Worm (Caenorhabditis elegans) whole organism, mixed stage, embryonic: Measurements from ENCODE around the gene lbp-1.

Experiments used
- M03D4.4 ChIP-seq: sonication (generic microtip); optimal IDR thresholded peaks from 2 replicates; lab custom pipeline; 2017; ENCODE audit warnings: mild to moderate bottlenecking, missing genetic modification characterization, missing compliant biosample characterization
- bed-3 ChIP-seq: fragments of 200-800 bp; sonication (Bioruptor generic); optimal IDR thresholded peaks from 3 replicates; lab custom pipeline; 2018; ENCODE audit warnings: mild to moderate bottlenecking, missing genetic modification characterization, moderate library complexity, missing compliant biosample characterization
- blmp-1 ChIP-seq: fragments of 150-350 bp; optimal IDR thresholded peaks from 2 replicates; lab custom pipeline; 2014; ENCODE audit warnings: missing biosample characterization, missing genetic modification characterization
- ceh-39 ChIP-seq: fragments of 150-350 bp; optimal IDR thresholded peaks from 2 replicates; lab custom pipeline; 2014; ENCODE audit warnings: missing biosample characterization, missing genetic modification characterization
- ceh-43 ChIP-seq: fragments of 200-800 bp; sonication (Bioruptor generic); optimal IDR thresholded peaks from 2 replicates; lab custom pipeline; 2018; ENCODE audit warnings: mild to moderate bottlenecking, missing genetic modification characterization, moderate library complexity, missing compliant biosample characterization
- ces-1 ChIP-seq: fragments of 150-350 bp; optimal IDR thresholded peaks from 2 replicates; lab custom pipeline; 2014; ENCODE audit warnings: missing biosample characterization, missing genetic modification reagents, missing genetic modification characterization
- cnd-1 ChIP-seq: fragments of 200-800 bp; sonication (Bioruptor generic); optimal IDR thresholded peaks from 2 replicates; lab custom pipeline; 2018; ENCODE audit warnings: mild to moderate bottlenecking, missing genetic modification characterization, missing compliant biosample characterization
- drap-1 ChIP-seq: fragments of 200-800 bp; sonication (Bioruptor generic); optimal IDR thresholded peaks from 3 replicates; lab custom pipeline; 2018; ENCODE audit warnings: mild to moderate bottlenecking, missing genetic modification characterization, missing compliant biosample characterization
- elt-1 ChIP-seq: sonication (generic microtip); optimal IDR thresholded peaks from 2 replicates; lab custom pipeline; 2017; ENCODE audit warnings: missing genetic modification characterization, mild to moderate bottlenecking, missing compliant biosample characterization, antibody characterized with exemption, moderate library complexity, borderline replicate concordance; ENCODE audit not compliant: insufficient read depth
- elt-3 ChIP-seq: fragments of 150-350 bp; optimal IDR thresholded peaks from 2 replicates; lab custom pipeline; 2014; ENCODE audit warnings: missing biosample characterization, missing genetic modification characterization
- flh-1 ChIP-seq: fragments of 200-800 bp; sonication (Bioruptor generic); optimal IDR thresholded peaks from 2 replicates; lab custom pipeline; 2018; ENCODE audit warnings: mild to moderate bottlenecking, missing genetic modification characterization, moderate library complexity, missing compliant biosample characterization
- ham-2 ChIP-seq: fragments of 200-800 bp; sonication (Bioruptor generic); optimal IDR thresholded peaks from 2 replicates; lab custom pipeline; 2018; ENCODE audit warnings: mild to moderate bottlenecking, missing genetic modification characterization, missing compliant biosample characterization
- hlh-1 ChIP-seq: fragments of 150-350 bp; optimal IDR thresholded peaks from 2 replicates; lab custom pipeline; 2014; ENCODE audit warnings: missing biosample characterization, missing genetic modification reagents, missing genetic modification characterization
- lin-13 ChIP-seq: fragments of 150-350 bp; optimal IDR thresholded peaks from 2 replicates; lab custom pipeline; 2014; ENCODE audit warnings: missing biosample characterization, missing genetic modification characterization
- lin-32 ChIP-seq: fragments of 200-800 bp; sonication (Bioruptor generic); optimal IDR thresholded peaks from 2 replicates; lab custom pipeline; 2018; ENCODE audit warnings: mild to moderate bottlenecking, missing genetic modification characterization, missing compliant biosample characterization
- mab-5 ChIP-seq: fragments of 150-350 bp; optimal IDR thresholded peaks from 2 replicates; lab custom pipeline; 2014; ENCODE audit warnings: missing biosample characterization, missing genetic modification characterization
- mep-1 ChIP-seq: fragments of 150-350 bp; optimal IDR thresholded peaks from 2 replicates; lab custom pipeline; 2017; ENCODE audit warnings: missing biosample characterization, missing genetic modification reagents, missing genetic modification characterization, inconsistent platforms
- mls-2 ChIP-seq: sonication (generic microtip); optimal IDR thresholded peaks from 2 replicates; lab custom pipeline; 2016; ENCODE audit warnings: mild to moderate bottlenecking, missing genetic modification characterization, moderate library complexity, missing compliant biosample characterization
- nhr-12 ChIP-seq: fragments of 150-350 bp; optimal IDR thresholded peaks from 2 replicates; lab custom pipeline; 2014; ENCODE audit warnings: missing biosample characterization, missing genetic modification characterization
- nhr-2 ChIP-seq: fragments of 150-350 bp; optimal IDR thresholded peaks from 2 replicates; lab custom pipeline; 2014; ENCODE audit warnings: missing biosample characterization, missing genetic modification characterization
- nhr-237 ChIP-seq: fragments of 150-350 bp; optimal IDR thresholded peaks from 2 replicates; lab custom pipeline; 2014; ENCODE audit warnings: missing biosample characterization, missing genetic modification characterization
- nhr-28 ChIP-seq: fragments of 150-350 bp; optimal IDR thresholded peaks from 2 replicates; lab custom pipeline; 2014; ENCODE audit warnings: missing biosample characterization, missing genetic modification characterization
- nhr-76 ChIP-seq: sonication (generic microtip); optimal IDR thresholded peaks from 2 replicates; lab custom pipeline; 2017; ENCODE audit warnings: missing biosample characterization, missing genetic modification characterization
- pha-4 ChIP-seq: fragments of 150-350 bp; optimal IDR thresholded peaks from 2 replicates; lab custom pipeline; 2018; ENCODE audit warnings: missing biosample characterization, missing genetic modification reagents, missing genetic modification characterization
- sem-2 ChIP-seq: fragments of 200-800 bp; sonication (Bioruptor generic); optimal IDR thresholded peaks from 2 replicates; lab custom pipeline; 2018; ENCODE audit warnings: mild to moderate bottlenecking, missing genetic modification characterization, missing compliant biosample characterization
- snpc-4 ChIP-seq: fragments of 150-350 bp; optimal IDR thresholded peaks from 2 replicates; lab custom pipeline; 2014; ENCODE audit warnings: missing biosample characterization, missing genetic modification characterization
- sptf-1 ChIP-seq: sonication (generic microtip); optimal IDR thresholded peaks from 2 replicates; lab custom pipeline; 2017; ENCODE audit warnings: mild to moderate bottlenecking, missing genetic modification characterization, moderate library complexity, missing compliant biosample characterization
- tbx-8 ChIP-seq: fragments of 200-800 bp; sonication (Bioruptor generic); optimal IDR thresholded peaks from 2 replicates; lab custom pipeline; 2018; ENCODE audit warnings: mild to moderate bottlenecking, missing genetic modification characterization, moderate library complexity, missing compliant biosample characterization
- unc-120 ChIP-seq: sonication (generic microtip); optimal IDR thresholded peaks from 2 replicates; lab custom pipeline; 2017; ENCODE audit warnings: missing genetic modification characterization, missing compliant biosample characterization; ENCODE audit not compliant: poor library complexity, severe bottlenecking
- unc-39 ChIP-seq: fragments of 150-350 bp; optimal IDR thresholded peaks from 2 replicates; lab custom pipeline; 2014; ENCODE audit warnings: missing biosample characterization, missing genetic modification characterization
- unc-62 ChIP-seq: fragments of 150-350 bp; optimal IDR thresholded peaks from 2 replicates; lab custom pipeline; 2014; ENCODE audit warnings: missing biosample characterization, missing genetic modification reagents, missing genetic modification characterization
- ztf-11 ChIP-seq: fragments of 150-350 bp; optimal IDR thresholded peaks from 2 replicates; lab custom pipeline; 2014; ENCODE audit warnings: missing biosample characterization, missing genetic modification characterization

Gene lbp-1

ce11 chrX:3289183-3289582 lies 30.2 kb downstream of the lbp-1 start, which contains the start of gene K09C4.4:
TSS of gene K09C4.4 (plus strand) at chrX:3289483.
- TF ChIP-seq nhr-12 (tag; lab: Kevin White, UChicago): no peak

- TF ChIP-seq unc-120 (tag; lab: Kevin White, UChicago) (no peak), mls-2 (no peak), mab-5 (tag; lab: Kevin White, UChicago) (no peak), ham-2 (no peak)
Observed at ce11 chrX:3290147-3290546, 31.2 kb downstream of the lbp-1 start.

ce11 chrX:3291948-3292347 lies 33.0 kb downstream of the lbp-1 start:
- no peak for TF ChIP-seq M03D4.4 (tag; lab: Kevin White, UChicago)
- no peak for TF ChIP-seq bed-3 (GFP tag; lab: Kevin White, UChicago)
- TF ChIP-seq sem-2: no peak
- no peak for TF ChIP-seq lin-13 (tag; lab: Kevin White, UChicago)
- no peak for TF ChIP-seq pha-4
- no peak for TF ChIP-seq blmp-1 (tag; lab: Kevin White, UChicago)
- TF ChIP-seq ceh-43 (GFP tag; lab: Kevin White, UChicago): no peak
- TF ChIP-seq ztf-11 (tag; lab: Kevin White, UChicago): no peak
- TF ChIP-seq elt-3 (tag; lab: Kevin White, UChicago): no peak
- TF ChIP-seq tbx-8 (GFP tag; lab: Kevin White, UChicago): no peak
- no peak for TF ChIP-seq snpc-4 (tag; lab: Kevin White, UChicago)
- TF ChIP-seq ceh-39 (tag; lab: Kevin White, UChicago): no peak
- no peak for TF ChIP-seq nhr-28
- no peak for TF ChIP-seq lin-32 (GFP tag; lab: Kevin White, UChicago)
- no peak for TF ChIP-seq nhr-2 (tag; lab: Kevin White, UChicago)
- no peak for TF ChIP-seq drap-1 (GFP tag; lab: Kevin White, UChicago)
- TF ChIP-seq ces-1 (GFP tag; lab: Kevin White, UChicago): no peak
- no peak for TF ChIP-seq flh-1 (GFP tag; lab: Kevin White, UChicago)
- TF ChIP-seq hlh-1 (tag; lab: Kevin White, UChicago): no peak

ce11 chrX:3296182-3296581 lies 37.2 kb downstream of the lbp-1 start, which contains the start of gene K09C4.2:
TSS of gene K09C4.2 (plus strand) at chrX:3296482.
- TF ChIP-seq unc-62 (GFP tag; lab: Kevin White, UChicago) (no peak), nhr-76 (tag; lab: Kevin White, UChicago) (no peak), cnd-1 (tag; lab: Kevin White, UChicago) (no peak), drap-1 (GFP tag; lab: Kevin White, UChicago) (no peak), nhr-28 (no peak), nhr-12 (tag; lab: Kevin White, UChicago) (no peak), ztf-11 (tag; lab: Kevin White, UChicago) (no peak), flh-1 (GFP tag; lab: Kevin White, UChicago) (no peak), nhr-237 (no peak)

- TF ChIP-seq ham-2: no peak
- no peak for TF ChIP-seq unc-39
- TF ChIP-seq bed-3 (GFP tag; lab: Kevin White, UChicago): no peak
- TF ChIP-seq sem-2: no peak
- TF ChIP-seq blmp-1 (tag; lab: Kevin White, UChicago): no peak
- TF ChIP-seq mls-2: no peak
- no peak for TF ChIP-seq mep-1
- TF ChIP-seq sptf-1 (tag; lab: Kevin White, UChicago): no peak
- TF ChIP-seq nhr-12 (tag; lab: Kevin White, UChicago): no peak
- TF ChIP-seq nhr-2 (tag; lab: Kevin White, UChicago): no peak
- TF ChIP-seq cnd-1 (tag; lab: Kevin White, UChicago): no peak
- TF ChIP-seq drap-1 (GFP tag; lab: Kevin White, UChicago): no peak
- no peak for TF ChIP-seq lin-32 (GFP tag; lab: Kevin White, UChicago)
- TF ChIP-seq elt-1 (tag; lab: Kevin White, UChicago): no peak
- TF ChIP-seq ceh-43 (GFP tag; lab: Kevin White, UChicago): no peak
Observed at ce11 chrX:3297812-3298211, 38.9 kb downstream of the lbp-1 start.
